Worm (Caenorhabditis elegans): Measurements from ENCODE around the gene aldo-2.
A peak's percentile ranks its signal among the peaks of the same experiment; 100 is the strongest.

The aldo-2 gene

DNA sequence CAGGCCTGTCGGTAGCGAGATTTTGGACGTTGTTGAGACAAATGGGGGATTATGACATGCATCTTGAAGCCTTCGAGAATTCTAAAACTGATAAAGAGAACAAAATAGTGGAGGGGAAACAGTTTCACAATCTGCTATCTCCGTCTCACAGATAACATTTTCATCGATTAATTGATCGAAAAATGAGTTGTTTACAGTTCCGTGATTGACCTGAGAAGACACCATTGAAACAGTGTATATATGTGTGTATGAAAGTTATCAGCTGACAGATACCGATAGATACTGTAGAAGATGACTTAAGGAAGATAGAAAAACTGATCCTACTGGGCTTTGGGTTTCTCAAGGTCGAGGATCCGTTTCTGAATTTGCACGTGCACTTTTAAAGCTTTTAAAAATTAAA is 37.3 kb downstream of the aldo-2 start (continued):
- TF ChIP-seq nhr-76 (tag; optimal IDR thresholded peaks at IDR 0.05): no peak
- peak; percentile 35 for TF ChIP-seq nhr-20 (tag; optimal IDR thresholded peaks at IDR 0.05)

DNA sequence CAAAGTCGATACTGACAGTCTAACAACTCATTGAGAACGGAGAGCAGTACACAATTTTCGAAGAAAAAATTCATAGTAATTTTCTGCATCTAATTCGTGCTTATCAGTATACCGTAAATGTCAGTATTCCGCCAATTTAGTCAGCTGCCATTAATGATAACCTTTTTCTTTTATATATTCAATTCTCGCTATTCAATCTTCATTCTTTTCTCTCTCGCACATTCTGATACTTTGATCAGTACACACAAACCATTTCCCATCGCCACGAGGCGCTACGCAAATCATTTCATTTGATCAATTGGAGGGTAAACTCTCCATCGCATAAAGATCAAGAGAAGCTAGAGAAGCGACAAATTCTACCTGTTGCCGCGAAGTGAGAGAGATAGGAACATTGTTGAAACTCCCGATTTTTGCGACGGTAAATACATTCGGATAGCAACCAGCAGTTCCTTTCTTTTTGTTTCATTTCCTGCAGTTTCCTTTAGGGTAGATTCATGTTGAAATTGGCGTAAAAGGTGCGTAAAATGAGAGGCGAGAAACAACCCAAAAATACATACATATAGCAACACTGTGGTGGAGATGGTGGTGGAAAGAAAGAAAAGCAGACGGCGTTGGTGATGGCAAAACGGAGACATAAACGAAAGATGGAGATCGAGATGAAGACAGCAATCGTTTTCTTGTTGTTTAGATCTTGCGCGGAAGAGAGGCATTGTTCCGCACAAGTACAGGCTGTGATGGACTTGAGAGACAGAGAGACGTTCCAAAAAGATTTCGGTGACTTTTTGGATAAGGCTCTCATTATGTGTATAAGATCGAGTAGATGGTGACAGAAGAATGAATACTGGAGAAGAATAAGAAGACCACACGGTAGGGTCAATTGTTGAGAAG is 38.0 kb downstream of the aldo-2 start:
- TF ChIP-seq skn-1 (tag; optimal IDR thresholded peaks at IDR 0.05) (no peak), nhr-85 (tag) (peak; percentile 79), unc-62 (GFP tag; optimal IDR thresholded peaks at IDR 0.05) (no peak), nhr-237 (tag; optimal IDR thresholded peaks at IDR 0.05) (no peak), elt-3 (tag; optimal IDR thresholded peaks at IDR 0.05) (peak in 5 of 6 experiments; percentile 14 to 76 (median 54)), nhr-84 (tag; optimal IDR thresholded peaks at IDR 0.05) (no peak), lir-3 (tag; optimal IDR thresholded peaks at IDR 0.05; ENCODE audit: poor library complexity) (no peak), nhr-90 (tag; optimal IDR thresholded peaks at IDR 0.05; ENCODE audit: poor library complexity) (peak; percentile 62), swsn-7 (tag; optimal IDR thresholded peaks at IDR 0.05) (no peak), efl-1 (optimal IDR thresholded peaks at IDR 0.05) (peak in 1 of 2 experiments; percentile 1), efl-1 (GFP tag; optimal IDR thresholded peaks at IDR 0.05 in 1 of 2) (no peak), fkh-10 (GFP tag; optimal IDR thresholded peaks at IDR 0.05) (no peak), nhr-71 (tag; optimal IDR thresholded peaks at IDR 0.05) (peak; percentile 76), nhr-12 (tag; optimal IDR thresholded peaks at IDR 0.05) (no peak), mdl-1 (tag; optimal IDR thresholded peaks at IDR 0.05) (peak in 1 of 2 experiments; percentile 84), lin-14 (GFP tag; optimal IDR thresholded peaks at IDR 0.05) (peak; percentile 72), rnt-1 (tag; optimal IDR thresholded peaks at IDR 0.05) (no peak), hpl-2 (GFP tag; optimal IDR thresholded peaks at IDR 0.05) (no peak), tlp-1 (tag; optimal IDR thresholded peaks at IDR 0.05) (no peak), elt-2 (tag; optimal IDR thresholded peaks at IDR 0.05) (peak; percentile 74), lin-15B (tag; optimal IDR thresholded peaks at IDR 0.05) (no peak), nhr-77 (tag; optimal IDR thresholded peaks at IDR 0.05) (peak; percentile 66), nhr-47 (tag; optimal IDR thresholded peaks at IDR 0.05) (peak; percentile 18), fos-1 (tag; optimal IDR thresholded peaks at IDR 0.05) (no peak), nhr-19 (GFP tag; conservative IDR thresholded peaks at IDR 0.05) (peak; percentile 46), egl-27 (tag; optimal IDR thresholded peaks at IDR 0.05) (no peak), mef-2 (tag; optimal IDR thresholded peaks at IDR 0.05) (no peak), tbx-2 (tag; optimal IDR thresholded peaks at IDR 0.05) (peak; percentile 66), fkh-4 (tag; optimal IDR thresholded peaks at IDR 0.05; ENCODE audit: borderline replicate concordance) (no peak), zip-4 (GFP tag; optimal IDR thresholded peaks at IDR 0.05) (no peak), C16A3.4 (tag; optimal IDR thresholded peaks at IDR 0.05) (peak; percentile 52), snpc-4 (tag; optimal IDR thresholded peaks at IDR 0.05) (no peak), sox-4 (tag; optimal IDR thresholded peaks at IDR 0.05) (no peak), ztf-4 (tag; optimal IDR thresholded peaks at IDR 0.05) (no peak), ama-1 (optimal IDR thresholded peaks at IDR 0.05) (peak; percentile 70), blmp-1 (tag; optimal IDR thresholded peaks at IDR 0.05) (peak; percentile 83), hlh-17 (GFP tag; optimal IDR thresholded peaks at IDR 0.05; ENCODE audit: borderline replicate concordance) (no peak), dsc-1 (tag; optimal IDR thresholded peaks at IDR 0.05) (no peak), pqm-1 (tag; optimal IDR thresholded peaks at IDR 0.05) (no peak), sup-37 (GFP tag; optimal IDR thresholded peaks at IDR 0.05) (no peak), lin-13 (GFP tag; optimal IDR thresholded peaks at IDR 0.05) (no peak), ceh-88 (GFP tag; IDR thresholded peaks at IDR 0.05) (no peak), xbp-1 (tag; optimal IDR thresholded peaks at IDR 0.05) (no peak), lin-35 (GFP tag; optimal IDR thresholded peaks at IDR 0.05) (peak in 1 of 2 experiments; percentile 61), snu-23 (GFP tag; optimal IDR thresholded peaks at IDR 0.05) (peak; percentile 66), nhr-20 (tag; optimal IDR thresholded peaks at IDR 0.05) (peak; percentile 71), isw-1 (GFP tag; IDR thresholded peaks at IDR 0.05) (no peak), ztf-11 (tag; optimal IDR thresholded peaks at IDR 0.05) (no peak), mep-1 (tag; optimal IDR thresholded peaks at IDR 0.05) (peak; percentile 25)

All from whole organism, L1 larva.